Fruit fly (Drosophila melanogaster) whole organism, prepupa: ENCODE results near the gene chinmo.
A peak's percentile ranks its signal among the peaks of the same experiment; 100 is the strongest.

Experiments used
- CG16779 ChIP-seq: fragments of 200-800 bp; sonication (Bioruptor generic); optimal IDR thresholded peaks from 3 replicates; lab custom pipeline; 2017; ENCODE audit warnings: missing biosample characterization, mild to moderate bottlenecking, missing genetic modification characterization
- CG3919 ChIP-seq: fragments of 200-800 bp; sonication (Bioruptor generic); optimal IDR thresholded peaks from 3 replicates; lab custom pipeline; 2016; ENCODE audit warnings: missing biosample characterization, missing genetic modification characterization
- Eip78C ChIP-seq: fragments of 200-800 bp; sonication (Bioruptor generic); peaks from one replicate; lab custom pipeline; 2016; ENCODE audit warnings: missing biosample characterization, missing genetic modification characterization
- Sox102F ChIP-seq: fragments of 200-800 bp; sonication (Bioruptor generic); optimal IDR thresholded peaks from 2 replicates; lab custom pipeline; 2016; ENCODE audit warnings: missing biosample characterization, mild to moderate bottlenecking, missing genetic modification characterization
- spab ChIP-seq: fragments of 200-800 bp; sonication (Bioruptor generic); optimal IDR thresholded peaks from 2 replicates; lab custom pipeline; 2017; ENCODE audit warnings: missing biosample characterization, mild to moderate bottlenecking, missing genetic modification characterization, missing genetic modification reagents

- TF ChIP-seq Eip78C (GFP tag; lab: Kevin White, UChicago) (peak; percentile 60), spab (no peak), Sox102F (GFP tag; lab: Kevin White, UChicago) (peak; percentile 45), CG16779 (tag; lab: Kevin White, UChicago) (no peak), CG3919 (GFP tag; lab: Kevin White, UChicago) (no peak)
Observed at dm6 chr2L:1649828-1650429, 1.1 kb upstream of the chinmo start.
